Fruit fly (Drosophila melanogaster): ENCODE measurements around the gene rump.

rump gene

dm6 chr3R:9527907-9528842, 18.1 kb upstream of the rump start (continued):
- TF ChIP-seq fd102C (GFP tag; optimal IDR thresholded peaks at IDR 0.05) (no peak), HLHmδ (GFP tag; optimal IDR thresholded peaks at IDR 0.05) (no peak), CG3065 (GFP tag; optimal IDR thresholded peaks at IDR 0.05) (peak; percentile 45), Gsc (GFP tag; IDR thresholded peaks at IDR 0.05) (no peak), pum (GFP tag; optimal IDR thresholded peaks at IDR 0.05) (peak; percentile 82), CG31441 (GFP tag; IDR thresholded peaks at IDR 0.05) (no peak), CG11696 (GFP tag; IDR thresholded peaks at IDR 0.05) (peak; percentile 88), da (GFP tag; optimal IDR thresholded peaks at IDR 0.05) (peak; percentile 64), Nf-YA (GFP tag; IDR thresholded peaks at IDR 0.05) (peak; percentile 79), Dll (GFP tag; IDR thresholded peaks at IDR 0.05; ENCODE audit: partially characterized antibody) (no peak), CG1529 (GFP tag; optimal IDR thresholded peaks at IDR 0.05) (peak; percentile 12), Hand (GFP tag; optimal IDR thresholded peaks at IDR 0.05) (peak; percentile 67), CG3838 (GFP tag; optimal IDR thresholded peaks at IDR 0.05) (peak; percentile 19), CG6791 (GFP tag; IDR thresholded peaks at IDR 0.05; ENCODE audit: partially characterized antibody) (no peak), CG8359 (GFP tag; optimal IDR thresholded peaks at IDR 0.05; ENCODE audit: borderline replicate concordance) (peak; percentile 58), bbx (GFP tag; IDR thresholded peaks at IDR 0.05; ENCODE audit: partially characterized antibody) (no peak; the same call in 1 of the 2 replicates), seq (GFP tag; IDR thresholded peaks at IDR 0.05) (peak; percentile 72), ewg (GFP tag; optimal IDR thresholded peaks at IDR 0.05) (no peak), CG1647 (GFP tag; optimal IDR thresholded peaks at IDR 0.05) (peak; percentile 94), chn (GFP tag; optimal IDR thresholded peaks at IDR 0.05) (peak; percentile 74), Asciz (GFP tag; optimal IDR thresholded peaks at IDR 0.05) (peak; percentile 83), Jarid2 (GFP tag; optimal IDR thresholded peaks at IDR 0.05) (no peak), lab (GFP tag; optimal IDR thresholded peaks at IDR 0.05) (peak; percentile 98), Mes4 (GFP tag; optimal IDR thresholded peaks at IDR 0.05) (peak; percentile 55), Ravus (GFP tag; IDR thresholded peaks at IDR 0.05) (peak; percentile 84), CG5953 (GFP tag; IDR thresholded peaks at IDR 0.05) (peak; percentile 77), CG17912 (GFP tag; optimal IDR thresholded peaks at IDR 0.05) (no peak), Taf1 (GFP tag; IDR thresholded peaks at IDR 0.05) (peak; percentile 89), pan (optimal IDR thresholded peaks at IDR 0.05) (no peak), pan (GFP tag; optimal IDR thresholded peaks at IDR 0.05 in 1 of 2, IDR thresholded peaks at IDR 0.05 in 1 of 2) (peak in 1 of 2 experiments; percentile 94), bsh (GFP tag; optimal IDR thresholded peaks at IDR 0.05) (peak; percentile 41 to 73), Mrtf (GFP tag; IDR thresholded peaks at IDR 0.05) (peak; percentile 88), CG3163 (GFP tag; optimal IDR thresholded peaks at IDR 0.05) (peak; percentile 50), ems (GFP tag; optimal IDR thresholded peaks at IDR 0.05) (peak; percentile 93), CG15601 (tag; optimal IDR thresholded peaks at IDR 0.05) (no peak), Nf-YC (tag; optimal IDR thresholded peaks at IDR 0.05) (peak; percentile 74), Max (GFP tag; optimal IDR thresholded peaks at IDR 0.05) (peak; percentile 85), Bdp1 (GFP tag; optimal IDR thresholded peaks at IDR 0.05) (peak; percentile 72), Side (GFP tag; optimal IDR thresholded peaks at IDR 0.05) (peak; percentile 92), CG4328 (GFP tag; optimal IDR thresholded peaks at IDR 0.05) (peak; percentile 76), CG4854 (GFP tag; optimal IDR thresholded peaks at IDR 0.05) (peak; percentile 92), tgo (GFP tag; IDR thresholded peaks at IDR 0.05) (peak; percentile 91), Hmr (GFP tag; optimal IDR thresholded peaks at IDR 0.05) (peak; percentile 95), CG13424 (tag; optimal IDR thresholded peaks at IDR 0.05) (peak; percentile 63), Awh (GFP tag; IDR thresholded peaks at IDR 0.05) (peak; percentile 71), peb (GFP tag; IDR thresholded peaks at IDR 0.05) (peak; percentile 65; the same call in 1 of the 2 replicates), CG31388 (GFP tag; optimal IDR thresholded peaks at IDR 0.05) (peak; percentile 18), CG12744 (GFP tag; optimal IDR thresholded peaks at IDR 0.05) (peak; percentile 75), Lpt (GFP tag; optimal IDR thresholded peaks at IDR 0.05) (no peak)
